Worm (Caenorhabditis elegans): Measurements from ENCODE around the gene clec-175.

clec-175 gene

DNA sequence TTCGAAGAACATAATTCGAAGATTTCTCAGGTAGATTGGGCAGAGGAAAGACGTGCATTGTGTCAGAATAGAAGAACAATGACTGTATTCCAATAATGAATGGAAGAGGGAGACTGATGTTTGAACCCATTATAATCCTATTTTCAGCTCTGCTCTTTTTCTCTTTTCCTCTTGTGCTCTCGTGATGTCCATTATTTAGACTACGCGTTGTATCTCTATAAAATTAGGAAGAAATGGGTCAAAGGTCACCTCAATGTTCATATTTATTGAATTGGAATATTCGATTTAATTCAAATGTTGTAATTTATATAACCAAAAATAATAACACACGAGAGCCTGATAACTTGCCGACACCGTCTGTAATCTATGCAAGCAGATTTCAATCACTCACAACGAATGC, 17.1 kb downstream of the clec-175 start, which contains the start of gene fbxb-74:
fbxb-74 (minus strand) TSS at position 101 of the 400 bp plus-strand sequence.
- no peak for TF ChIP-seq pha-4 (tag; optimal IDR thresholded peaks at IDR 0.05)
- no peak for TF ChIP-seq nhr-77 (tag; optimal IDR thresholded peaks at IDR 0.05)
- no peak for TF ChIP-seq nhr-43 (tag; optimal IDR thresholded peaks at IDR 0.05; ENCODE audit: poor library complexity, severe bottlenecking)
- no peak for TF ChIP-seq nhr-76 (tag; optimal IDR thresholded peaks at IDR 0.05)
- TF ChIP-seq sea-2 (GFP tag; optimal IDR thresholded peaks at IDR 0.05) = no peak
- no peak for TF ChIP-seq elt-1 (tag; optimal IDR thresholded peaks at IDR 0.05)
- no peak for TF ChIP-seq jun-1 (tag; optimal IDR thresholded peaks at IDR 0.05)

DNA sequence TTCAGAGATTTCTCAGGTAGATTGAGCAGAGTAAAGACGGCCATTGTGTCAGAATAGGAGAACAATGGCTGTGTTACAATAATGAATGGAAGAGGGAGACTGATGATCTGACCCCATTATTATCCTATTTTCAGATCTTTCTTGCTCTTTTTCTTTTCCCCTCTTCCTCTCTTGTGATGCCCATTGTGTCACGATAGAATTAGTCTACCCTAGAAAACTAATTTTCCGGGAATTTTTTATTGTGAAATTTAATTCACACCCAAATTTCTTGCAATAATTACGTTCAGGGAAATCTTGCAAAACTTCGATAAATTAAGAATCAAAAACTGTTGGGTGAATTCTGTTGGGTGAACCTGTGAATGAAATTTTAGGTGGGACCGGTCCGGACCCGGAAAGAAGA, 18.9 kb downstream of the clec-175 start, which contains the start of gene fbxb-75:
fbxb-75 (minus strand) TSS at position 101 of the 400 bp plus-strand sequence.
- TF ChIP-seq ceh-16 (tag; optimal IDR thresholded peaks at IDR 0.05) (no peak), elt-2 (tag; optimal IDR thresholded peaks at IDR 0.05) (no peak), egl-5 (tag; optimal IDR thresholded peaks at IDR 0.05) (no peak), aly-2 (tag; optimal IDR thresholded peaks at IDR 0.05) (no peak), eor-1 (tag; optimal IDR thresholded peaks at IDR 0.05) (no peak), nhr-237 (tag; optimal IDR thresholded peaks at IDR 0.05) (no peak), egl-27 (tag; optimal IDR thresholded peaks at IDR 0.05) (no peak), nhr-25 (tag; optimal IDR thresholded peaks at IDR 0.05) (no peak), mdl-1 (tag; optimal IDR thresholded peaks at IDR 0.05) (no peak), ztf-11 (tag; optimal IDR thresholded peaks at IDR 0.05) (no peak), ZK546.5 (tag; optimal IDR thresholded peaks at IDR 0.05) (no peak), nhr-43 (tag; optimal IDR thresholded peaks at IDR 0.05; ENCODE audit: poor library complexity, severe bottlenecking) (no peak), nfya-1 (tag; optimal IDR thresholded peaks at IDR 0.05; ENCODE audit: insufficient read depth) (no peak), nhr-28 (tag; optimal IDR thresholded peaks at IDR 0.05) (no peak), fos-1 (tag; optimal IDR thresholded peaks at IDR 0.05) (no peak), hmg-11 (tag; optimal IDR thresholded peaks at IDR 0.05) (no peak)

ce11 chrIV:4445711-4446290, 23.7 kb downstream of the clec-175 start, which contains the start of the genes wapl-1 and htz-1:
Gene wapl-1 (minus strand): TSS chrIV:4445740.
Gene htz-1 (plus strand): TSS chrIV:4446216.
- TF ChIP-seq mml-1 (tag; optimal IDR thresholded peaks at IDR 0.05) = no peak
- TF ChIP-seq ztf-4 (tag; optimal IDR thresholded peaks at IDR 0.05) = peak; percentile 63
- peak; percentile 69 for TF ChIP-seq pqm-1 (tag; optimal IDR thresholded peaks at IDR 0.05)
- TF ChIP-seq nfya-1 (tag; optimal IDR thresholded peaks at IDR 0.05; ENCODE audit: insufficient read depth) = peak; percentile 99
- TF ChIP-seq lin-15B (tag; optimal IDR thresholded peaks at IDR 0.05) = peak; percentile 97
- TF ChIP-seq ZK546.5 (tag; optimal IDR thresholded peaks at IDR 0.05) = peak; percentile 98
- no peak for TF ChIP-seq nhr-237 (tag; optimal IDR thresholded peaks at IDR 0.05)
- TF ChIP-seq snpc-4 (tag; optimal IDR thresholded peaks at IDR 0.05) = peak; percentile 88
- TF ChIP-seq ceh-82 (tag; optimal IDR thresholded peaks at IDR 0.05) = peak; percentile 68
- TF ChIP-seq ceh-28 (tag; optimal IDR thresholded peaks at IDR 0.05) = peak; percentile 81
- TF ChIP-seq nhr-76 (tag; optimal IDR thresholded peaks at IDR 0.05) = no peak
- TF ChIP-seq egl-5 (tag; optimal IDR thresholded peaks at IDR 0.05) = peak; percentile 24
- TF ChIP-seq zag-1 (tag; optimal IDR thresholded peaks at IDR 0.05) = peak; percentile 42
- TF ChIP-seq lin-39 (tag; optimal IDR thresholded peaks at IDR 0.05) = peak; percentile 99
- peak; percentile 85 for TF ChIP-seq tbx-2 (tag; optimal IDR thresholded peaks at IDR 0.05)
- TF ChIP-seq ceh-9 (tag; optimal IDR thresholded peaks at IDR 0.05) = no peak
- TF ChIP-seq mdl-1 (tag; optimal IDR thresholded peaks at IDR 0.05) = peak; percentile 49
- TF ChIP-seq hmg-11 (tag; optimal IDR thresholded peaks at IDR 0.05) = peak; percentile 90
- TF ChIP-seq eor-1 (tag; optimal IDR thresholded peaks at IDR 0.05) = no peak
- TF ChIP-seq R02D3.7 (tag; optimal IDR thresholded peaks at IDR 0.05) = peak; percentile 99
- TF ChIP-seq sea-2 (GFP tag; optimal IDR thresholded peaks at IDR 0.05) = no peak
- no peak for TF ChIP-seq nhr-12 (tag; optimal IDR thresholded peaks at IDR 0.05)
- TF ChIP-seq jun-1 (tag; optimal IDR thresholded peaks at IDR 0.05) = peak; percentile 92
- TF ChIP-seq nhr-28 (tag; optimal IDR thresholded peaks at IDR 0.05) = no peak
- peak; percentile 88 for TF ChIP-seq nhr-43 (tag; optimal IDR thresholded peaks at IDR 0.05; ENCODE audit: poor library complexity, severe bottlenecking)
- peak; percentile 26 for TF ChIP-seq fkh-2 (tag; optimal IDR thresholded peaks at IDR 0.05)
- peak; percentile 42 for TF ChIP-seq daf-12 (tag; optimal IDR thresholded peaks at IDR 0.05)
- TF ChIP-seq nhr-77 (tag; optimal IDR thresholded peaks at IDR 0.05) = peak; percentile 69
- TF ChIP-seq nhr-11 (tag; optimal IDR thresholded peaks at IDR 0.05) = peak; percentile 75
- peak; percentile 76 for TF ChIP-seq egl-27 (tag; optimal IDR thresholded peaks at IDR 0.05)
- peak; percentile 98 for TF ChIP-seq nhr-25 (tag; optimal IDR thresholded peaks at IDR 0.05)
- TF ChIP-seq nhr-23 (tag; optimal IDR thresholded peaks at IDR 0.05) = peak; percentile 98
- TF ChIP-seq nhr-67 (tag; optimal IDR thresholded peaks at IDR 0.05) = no peak
- peak; percentile 94 for TF ChIP-seq lsy-12 (tag; optimal IDR thresholded peaks at IDR 0.05)
- no peak for TF ChIP-seq ceh-16 (tag; optimal IDR thresholded peaks at IDR 0.05)
- TF ChIP-seq skn-1 (tag; optimal IDR thresholded peaks at IDR 0.05) = peak; percentile 55
- TF ChIP-seq fos-1 (tag; optimal IDR thresholded peaks at IDR 0.05) = peak; percentile 69
- TF ChIP-seq elt-3 (tag; optimal IDR thresholded peaks at IDR 0.05) = peak in 1 of 3 experiments; percentile 18
- peak; percentile 99 for TF ChIP-seq pha-4 (tag; optimal IDR thresholded peaks at IDR 0.05)
- no peak for TF ChIP-seq ztf-11 (tag; optimal IDR thresholded peaks at IDR 0.05)
- TF ChIP-seq unc-39 (tag; optimal IDR thresholded peaks at IDR 0.05) = no peak
- TF ChIP-seq elt-1 (tag; optimal IDR thresholded peaks at IDR 0.05) = peak; percentile 81
- peak; percentile 83 for TF ChIP-seq elt-2 (tag; optimal IDR thresholded peaks at IDR 0.05)
- TF ChIP-seq aly-2 (tag; optimal IDR thresholded peaks at IDR 0.05) = no peak
- no peak for TF ChIP-seq unc-62 (GFP tag; optimal IDR thresholded peaks at IDR 0.05)
